Worm (Caenorhabditis elegans) whole organism, L1 larva: ENCODE results near the gene col-10.

Source experiments
- C34B4.2 ChIP-seq: sonication (generic microtip); optimal IDR thresholded peaks from 2 replicates; lab custom pipeline; 2017; ENCODE audit warnings: mild to moderate bottlenecking, missing genetic modification characterization, missing compliant biosample characterization
- ama-1 ChIP-seq: fragments of 150-350 bp; optimal IDR thresholded peaks from 2 replicates; lab custom pipeline; 2014
- elt-2 ChIP-seq: sonication (generic microtip); optimal IDR thresholded peaks from 2 replicates; lab custom pipeline; 2016; ENCODE audit warnings: missing genetic modification characterization, mild to moderate bottlenecking, inconsistent platforms, missing compliant biosample characterization, missing genetic modification reagents
- fkh-10 ChIP-seq: sonication (generic microtip); optimal IDR thresholded peaks from 2 replicates; lab custom pipeline; 2017; ENCODE audit warnings: missing biosample characterization, missing genetic modification reagents, missing genetic modification characterization
- fos-1 ChIP-seq: fragments of 150-350 bp; optimal IDR thresholded peaks from 2 replicates; lab custom pipeline; 2014; ENCODE audit warnings: missing biosample characterization, missing genetic modification characterization
- mab-9 ChIP-seq: fragments of 200-800 bp; sonication (Bioruptor generic); IDR thresholded peaks from 2 replicates; pipeline ENCODE4 v1.3.6; 2022; ENCODE audit warnings: missing genetic modification reagents, missing genetic modification characterization, missing compliant biosample characterization
- mep-1 ChIP-seq: fragments of 150-350 bp; optimal IDR thresholded peaks from 2 replicates; lab custom pipeline; 2014; ENCODE audit warnings: missing biosample characterization, missing genetic modification characterization
- nhr-237 ChIP-seq: fragments of 150-350 bp; optimal IDR thresholded peaks from 2 replicates; lab custom pipeline; 2014; ENCODE audit warnings: missing biosample characterization, missing genetic modification characterization
- nhr-28 ChIP-seq: fragments of 150-350 bp; optimal IDR thresholded peaks from 2 replicates; lab custom pipeline; 2014; ENCODE audit warnings: missing biosample characterization, missing genetic modification characterization
- nhr-47 ChIP-seq: sonication (generic microtip); optimal IDR thresholded peaks from 2 replicates; lab custom pipeline; 2016; ENCODE audit warnings: mild to moderate bottlenecking, missing genetic modification characterization, moderate library complexity, missing compliant biosample characterization
- nhr-71 ChIP-seq: sonication (generic microtip); optimal IDR thresholded peaks from 2 replicates; lab custom pipeline; 2016; ENCODE audit warnings: mild to moderate bottlenecking, missing genetic modification characterization, moderate library complexity, missing compliant biosample characterization
- nhr-77 ChIP-seq: fragments of 150-350 bp; optimal IDR thresholded peaks from 2 replicates; lab custom pipeline; 2014; ENCODE audit warnings: missing biosample characterization, missing genetic modification characterization
- nhr-85 ChIP-seq: sonication (generic microtip); peaks from one replicate; lab custom pipeline; 2016; ENCODE audit warnings: missing genetic modification characterization, inconsistent platforms, missing compliant biosample characterization
- zip-4 ChIP-seq: fragments of 200-800 bp; sonication (Bioruptor generic); optimal IDR thresholded peaks from 2 replicates; lab custom pipeline; 2018; ENCODE audit warnings: mild to moderate bottlenecking, missing genetic modification characterization, moderate library complexity, missing compliant biosample characterization

DNA sequence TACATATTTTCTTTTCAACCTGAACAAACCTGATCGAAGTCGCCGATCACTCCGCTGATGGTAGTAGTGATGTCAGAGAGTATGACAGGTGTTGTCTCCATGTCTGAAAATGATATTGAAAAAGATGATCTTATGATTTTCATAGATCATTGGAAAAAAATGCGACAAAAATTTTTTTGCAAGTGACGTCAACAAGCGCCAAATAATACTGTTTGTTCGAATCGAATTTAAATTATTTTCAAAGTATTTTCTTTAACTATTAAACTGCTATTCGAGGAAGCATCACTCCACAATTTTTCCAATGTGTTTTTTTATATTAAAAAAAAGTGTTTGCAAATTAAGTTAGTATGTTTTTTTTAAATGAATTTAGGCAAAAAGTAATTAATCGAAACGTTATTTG is 27.5 kb downstream of the col-10 start, which contains the start of gene pitr-2:
- TF ChIP-seq nhr-28 (tag; lab: Kevin White, UChicago) (no peak), mep-1 (tag; lab: Kevin White, UChicago) (no peak), C34B4.2 (no peak), elt-2 (no peak), fkh-10 (GFP tag; lab: Kevin White, UChicago) (no peak), fos-1 (tag; lab: Kevin White, UChicago) (no peak), nhr-77 (tag; lab: Kevin White, UChicago) (no peak), nhr-85 (no peak), nhr-71 (tag; lab: Kevin White, UChicago) (no peak), zip-4 (GFP tag; lab: Kevin White, UChicago) (no peak), mab-9 (GFP tag; lab: Robert Waterston, UW) (no peak), nhr-237 (tag; lab: Kevin White, UChicago) (no peak), nhr-47 (tag; lab: Kevin White, UChicago) (no peak), ama-1 (lab: Kevin White, UChicago) (no peak)
